Fruit fly (Drosophila melanogaster) whole organism, adult: ENCODE measurements around the gene Ude.
A peak's percentile ranks its signal among the peaks of the same experiment; 100 is the strongest.

Experiments
- CG11617 ChIP-seq: fragments of 200-800 bp; sonication (Bioruptor generic); optimal IDR thresholded peaks from 2 replicates; lab custom pipeline; 2017; ENCODE audit warnings: mild to moderate bottlenecking, missing biosample characterization, missing genetic modification reagents, missing genetic modification characterization
- CG12768 ChIP-seq: fragments of 200-800 bp; sonication (Bioruptor generic); optimal IDR thresholded peaks from 2 replicates; lab custom pipeline; 2017; ENCODE audit warnings: missing biosample characterization, missing genetic modification characterization, mild to moderate bottlenecking, moderate library complexity, missing genetic modification reagents
- CG14711 ChIP-seq: fragments of 200-800 bp; sonication (Bioruptor generic); optimal IDR thresholded peaks from 2 replicates; lab custom pipeline; 2018; ENCODE audit warnings: missing biosample characterization, mild to moderate bottlenecking, missing genetic modification characterization, moderate library complexity
- CG1620 ChIP-seq: fragments of 200-800 bp; sonication (Bioruptor generic); optimal IDR thresholded peaks from 2 replicates; lab custom pipeline; 2016; ENCODE audit warnings: missing biosample characterization, missing genetic modification characterization
- CG33017 ChIP-seq: fragments of 200-800 bp; sonication (Bioruptor generic); optimal IDR thresholded peaks from 2 replicates; lab custom pipeline; 2018; ENCODE audit warnings: missing biosample characterization, mild to moderate bottlenecking, missing genetic modification characterization, moderate library complexity
- CG5204 ChIP-seq: fragments of 200-800 bp; sonication (Bioruptor generic); optimal IDR thresholded peaks from 2 replicates; lab custom pipeline; 2016; ENCODE audit warnings: missing biosample characterization, missing genetic modification characterization
- CG7045 ChIP-seq: fragments of 200-800 bp; sonication (Bioruptor generic); optimal IDR thresholded peaks from 2 replicates; lab custom pipeline; 2017; ENCODE audit warnings: missing biosample characterization, mild to moderate bottlenecking, missing genetic modification characterization
- CG7101 ChIP-seq: fragments of 200-800 bp; sonication (Bioruptor generic); optimal IDR thresholded peaks from 2 replicates; lab custom pipeline; 2018; ENCODE audit warnings: missing biosample characterization, mild to moderate bottlenecking, missing genetic modification characterization, moderate library complexity
- Clk ChIP-seq: fragments of 200-800 bp; sonication (Bioruptor generic); optimal IDR thresholded peaks from 2 replicates; lab custom pipeline; 2017; ENCODE audit warnings: missing biosample characterization, missing genetic modification characterization
- Crg-1 ChIP-seq: fragments of 200-800 bp; sonication (Bioruptor generic); optimal IDR thresholded peaks from 2 replicates; lab custom pipeline; 2016; ENCODE audit warnings: missing biosample characterization, missing genetic modification characterization
- Hr96 ChIP-seq: fragments of 200-800 bp; sonication (Bioruptor generic); optimal IDR thresholded peaks from 2 replicates; lab custom pipeline; 2016; ENCODE audit warnings: missing biosample characterization, missing genetic modification characterization
- Mnt ChIP-seq: fragments of 200-800 bp; sonication (Bioruptor generic); optimal IDR thresholded peaks from 2 replicates; lab custom pipeline; 2016; ENCODE audit warnings: missing biosample characterization, mild to moderate bottlenecking, missing genetic modification characterization
- bab1 ChIP-seq: fragments of 200-800 bp; sonication (Bioruptor generic); optimal IDR thresholded peaks from 3 replicates; lab custom pipeline; 2019; ENCODE audit warnings: missing biosample characterization, mild to moderate bottlenecking, missing genetic modification characterization, moderate library complexity
- cic ChIP-seq: fragments of 200-800 bp; sonication (Bioruptor generic); optimal IDR thresholded peaks from 2 replicates; lab custom pipeline; 2017; ENCODE audit warnings: missing biosample characterization, mild to moderate bottlenecking, missing genetic modification characterization, moderate library complexity
- cnc ChIP-seq, 2 experiments: fragments of >200 bp; optimal IDR thresholded peaks; 2 replicates each; lab custom pipeline; 2017
- kay ChIP-seq: fragments of 200-800 bp; sonication (Bioruptor generic); peaks from one replicate; lab custom pipeline; 2016; ENCODE audit warnings: missing biosample characterization, missing genetic modification characterization, borderline replicate concordance
- ovo ChIP-seq: fragments of 200-800 bp; sonication (Bioruptor generic); optimal IDR thresholded peaks from 2 replicates; lab custom pipeline; 2016; ENCODE audit warnings: missing biosample characterization, missing genetic modification characterization
- pad ChIP-seq: fragments of 200-800 bp; sonication (Bioruptor generic); optimal IDR thresholded peaks from 3 replicates; lab custom pipeline; 2017; ENCODE audit warnings: missing biosample characterization, missing genetic modification characterization, mild to moderate bottlenecking, moderate library complexity, missing genetic modification reagents
- tj ChIP-seq: fragments of 200-800 bp; sonication (Bioruptor generic); optimal IDR thresholded peaks from 3 replicates; lab custom pipeline; 2017; ENCODE audit warnings: missing biosample characterization, mild to moderate bottlenecking, missing genetic modification characterization, moderate library complexity
- toe ChIP-seq: fragments of 200-800 bp; sonication (Bioruptor generic); optimal IDR thresholded peaks from 2 replicates; lab custom pipeline; 2016; ENCODE audit warnings: missing biosample characterization, missing genetic modification characterization

The Ude gene

DNA sequence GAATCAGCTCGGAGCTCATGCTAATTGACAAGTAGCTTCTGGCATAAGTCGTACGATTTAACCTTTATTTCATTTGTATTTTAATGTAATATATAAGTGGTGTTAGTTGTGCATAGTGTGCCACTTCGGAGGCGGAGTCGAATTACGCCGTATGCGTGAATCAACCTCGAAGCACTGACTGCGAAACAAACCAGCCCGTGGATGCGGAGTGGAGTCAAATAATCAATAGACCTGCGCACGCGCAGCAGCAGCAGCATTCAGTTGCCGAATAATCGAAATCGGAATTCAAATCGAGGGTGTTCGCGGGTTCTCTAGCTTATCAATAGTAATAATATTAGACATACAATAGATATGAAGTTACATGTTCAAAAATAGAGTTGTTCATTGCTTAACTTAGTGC, 28.8 kb upstream of the Ude start, which contains the start of gene RabX4:
Gene RabX4 (minus strand): TSS at position 176 of the 400 bp plus-strand sequence.
- TF ChIP-seq kay (GFP tag; lab: Kevin White, UChicago) (peak; percentile 35), tj (GFP tag; lab: Kevin White, UChicago) (no peak)

DNA sequence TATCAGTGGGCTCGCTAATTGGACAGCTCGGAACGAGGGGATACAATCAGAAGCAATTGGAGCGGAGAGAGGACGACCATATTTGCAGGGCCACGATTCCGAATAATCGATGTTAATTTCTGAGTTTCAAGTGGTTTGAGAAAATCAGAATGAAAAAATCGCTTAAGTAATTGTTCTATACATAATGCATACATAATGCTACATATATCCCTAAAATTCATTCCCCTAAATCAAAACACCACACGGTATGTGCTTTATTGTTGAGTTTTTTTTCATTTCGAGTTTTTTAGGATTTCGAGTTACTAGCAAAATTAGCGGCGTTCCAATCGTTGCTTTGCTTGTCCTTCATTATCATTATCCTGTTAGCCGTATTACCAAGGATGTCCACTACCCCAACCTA, 26.1 kb upstream of the Ude start, which contains the start of gene niki:
Gene niki (minus strand): TSS at position 101 of the 400 bp plus-strand sequence.
- TF ChIP-seq pad (GFP tag; lab: Kevin White, UChicago) (no peak), Crg-1 (no peak), toe (GFP tag; lab: Kevin White, UChicago) (no peak), cic (GFP tag; lab: Kevin White, UChicago) (no peak), bab1 (no peak), CG7045 (GFP tag; lab: Kevin White, UChicago) (no peak), Mnt (GFP tag; lab: Kevin White, UChicago) (no peak), Hr96 (GFP tag; lab: Kevin White, UChicago) (no peak), CG11617 (GFP tag; lab: Kevin White, UChicago) (no peak), cnc (optimal IDR thresholded peaks at IDR 0.05; lab: Kevin White, UChicago) (no peak), CG1620 (GFP tag; lab: Kevin White, UChicago) (no peak), tj (GFP tag; lab: Kevin White, UChicago) (no peak), CG5204 (no peak), kay (GFP tag; lab: Kevin White, UChicago) (no peak), CG7101 (tag; lab: Kevin White, UChicago) (no peak), CG33017 (tag; lab: Kevin White, UChicago) (no peak), CG12768 (GFP tag; lab: Kevin White, UChicago) (no peak), ovo (no peak)

DNA sequence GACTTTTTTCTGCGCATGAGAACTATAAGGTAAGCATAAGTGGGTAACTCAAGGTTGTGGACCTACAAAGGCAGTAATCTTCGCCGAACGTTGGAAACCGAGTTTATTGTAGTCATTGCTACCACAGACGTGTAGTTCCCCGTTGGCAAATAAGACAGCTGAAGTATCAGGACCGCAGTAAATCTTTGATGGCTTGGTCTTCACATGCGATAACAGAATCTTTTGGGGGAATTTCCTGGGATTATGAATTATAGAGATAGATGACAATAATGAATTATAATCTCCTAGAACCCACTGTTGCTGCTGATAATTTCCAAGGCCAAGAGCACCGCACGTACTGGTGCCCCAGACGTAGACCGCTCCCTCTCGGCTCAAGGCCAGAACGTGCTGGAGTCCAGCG, 23.6 kb upstream of the Ude start:
- TF ChIP-seq cic (GFP tag; lab: Kevin White, UChicago) (no peak), CG14711 (tag; lab: Kevin White, UChicago) (no peak), CG7045 (GFP tag; lab: Kevin White, UChicago) (no peak), bab1 (no peak), CG5204 (no peak), kay (GFP tag; lab: Kevin White, UChicago) (no peak), cnc (optimal IDR thresholded peaks at IDR 0.05; lab: Kevin White, UChicago) (no peak), toe (GFP tag; lab: Kevin White, UChicago) (no peak), pad (GFP tag; lab: Kevin White, UChicago) (no peak), CG11617 (GFP tag; lab: Kevin White, UChicago) (no peak), ovo (no peak), CG12768 (GFP tag; lab: Kevin White, UChicago) (no peak), Clk (GFP tag; lab: Kevin White, UChicago) (no peak), Crg-1 (no peak), CG1620 (GFP tag; lab: Kevin White, UChicago) (no peak), Mnt (GFP tag; lab: Kevin White, UChicago) (no peak)

DNA sequence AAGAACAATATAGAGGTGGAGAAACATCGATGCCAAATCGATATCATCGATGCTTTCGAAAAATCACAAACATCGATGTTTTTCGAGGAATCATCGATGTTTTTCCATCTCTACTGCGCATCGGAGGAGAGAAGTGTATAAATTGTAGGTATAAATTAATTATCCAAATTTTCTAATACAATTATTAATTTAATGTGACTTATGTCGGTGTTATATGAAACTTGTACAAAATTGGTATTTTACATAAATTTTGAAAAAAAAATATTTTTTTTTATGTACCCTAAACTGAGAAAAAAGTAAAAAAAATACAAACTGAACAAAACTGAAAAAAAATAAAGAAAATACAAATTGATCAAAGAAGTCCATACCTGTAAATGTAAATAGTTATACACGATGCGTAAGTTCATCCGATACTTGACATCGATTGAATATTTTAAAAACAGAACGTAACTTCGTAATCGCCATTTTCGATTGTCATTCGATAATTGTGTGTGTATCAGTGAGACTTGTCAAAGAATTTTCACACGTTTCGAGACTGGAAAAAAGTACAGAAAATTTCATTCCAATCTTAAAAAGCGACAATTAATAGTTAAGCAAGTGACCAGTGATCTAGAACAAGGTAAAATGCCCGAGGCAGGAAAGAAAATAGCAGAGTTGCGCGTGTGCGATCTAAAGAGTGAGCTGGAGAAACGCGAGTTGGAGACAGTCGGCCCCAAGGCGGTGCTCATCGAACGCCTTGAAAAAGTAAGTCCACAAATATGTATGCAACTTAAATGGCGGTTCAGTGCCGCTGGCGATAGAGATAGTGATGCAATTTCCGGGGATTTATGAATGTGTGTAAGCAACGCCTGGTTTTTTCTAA, 17.8 kb upstream of the Ude start, which contains the start of the genes CG5808 and Saf-B:
Gene CG5808 (minus strand): TSS at position 15 of the 862 bp plus-strand sequence.
Gene Saf-B (plus strand): TSS at position 472 of the 862 bp plus-strand sequence.
- TF ChIP-seq CG12768 (GFP tag; lab: Kevin White, UChicago): peak; percentile 38
- peak; percentile 53 for TF ChIP-seq CG1620 (GFP tag; lab: Kevin White, UChicago)
- no peak for TF ChIP-seq CG7101 (tag; lab: Kevin White, UChicago)
- no peak for TF ChIP-seq ovo
- no peak for TF ChIP-seq Mnt (GFP tag; lab: Kevin White, UChicago)
- TF ChIP-seq bab1: no peak
- peak; percentile 5 for TF ChIP-seq tj (GFP tag; lab: Kevin White, UChicago)
- no peak for TF ChIP-seq cic (GFP tag; lab: Kevin White, UChicago)
- TF ChIP-seq CG11617 (GFP tag; lab: Kevin White, UChicago): peak; percentile 45
- no peak for TF ChIP-seq toe (GFP tag; lab: Kevin White, UChicago)
- no peak for TF ChIP-seq Hr96 (GFP tag; lab: Kevin White, UChicago)
- TF ChIP-seq CG33017 (tag; lab: Kevin White, UChicago): no peak
- peak; percentile 44 for TF ChIP-seq CG14711 (tag; lab: Kevin White, UChicago)
- TF ChIP-seq CG7045 (GFP tag; lab: Kevin White, UChicago): no peak

DNA sequence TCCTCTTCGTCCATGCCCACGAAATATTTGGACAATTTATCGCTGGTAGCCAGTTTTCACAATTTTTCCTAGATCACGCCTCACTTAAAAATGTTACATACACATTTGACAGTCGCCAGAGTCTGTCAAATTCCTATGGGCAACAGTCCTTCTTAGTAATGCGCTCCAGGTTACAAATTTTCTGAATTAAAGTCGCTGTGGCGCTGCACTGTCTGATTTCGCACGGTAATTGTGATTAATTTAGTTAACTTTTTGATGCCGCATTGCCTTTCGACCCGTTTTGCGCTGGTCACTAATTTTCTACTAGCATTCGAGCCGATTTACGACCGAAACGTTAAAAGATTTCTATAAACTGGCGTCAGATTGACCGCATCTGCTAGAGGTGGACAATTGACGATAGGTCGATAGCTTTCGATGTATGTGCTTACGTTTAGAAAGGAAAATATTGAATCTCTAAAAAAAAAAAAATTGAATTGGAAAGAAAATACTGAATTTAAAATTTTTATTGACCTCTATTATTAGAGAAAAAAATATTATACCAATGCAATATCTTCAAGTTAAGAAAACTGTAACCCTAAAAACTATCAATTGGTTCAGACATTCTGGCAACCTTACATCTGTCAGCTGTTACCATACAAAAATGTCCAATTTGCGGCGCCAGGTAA, 14.3 kb upstream of the Ude start, which contains the start of the genes lili and CG34150:
Gene lili (minus strand): TSS at position 376 of the 665 bp plus-strand sequence.
Gene CG34150 (plus strand): TSS at position 626 of the 665 bp plus-strand sequence.
- TF ChIP-seq kay (GFP tag; lab: Kevin White, UChicago) (no peak), pad (GFP tag; lab: Kevin White, UChicago) (peak; percentile 40), bab1 (peak; percentile 86), CG11617 (GFP tag; lab: Kevin White, UChicago) (peak; percentile 79), cic (GFP tag; lab: Kevin White, UChicago) (no peak), CG14711 (tag; lab: Kevin White, UChicago) (peak; percentile 98), toe (GFP tag; lab: Kevin White, UChicago) (peak; percentile 93), CG33017 (tag; lab: Kevin White, UChicago) (peak; percentile 60), CG12768 (GFP tag; lab: Kevin White, UChicago) (peak; percentile 51), Clk (GFP tag; lab: Kevin White, UChicago) (no peak), ovo (peak; percentile 67), CG7045 (GFP tag; lab: Kevin White, UChicago) (peak; percentile 58), CG1620 (GFP tag; lab: Kevin White, UChicago) (peak; percentile 78), cnc (optimal IDR thresholded peaks at IDR 0.05; lab: Kevin White, UChicago) (no peak), Hr96 (GFP tag; lab: Kevin White, UChicago) (peak; percentile 80), Mnt (GFP tag; lab: Kevin White, UChicago) (peak; percentile 67), CG7101 (tag; lab: Kevin White, UChicago) (peak; percentile 84), CG5204 (peak; percentile 83), tj (GFP tag; lab: Kevin White, UChicago) (peak; percentile 46), Crg-1 (peak; percentile 60)
